Fruit fly (Drosophila melanogaster) whole organism, embryonic: Measurements from ENCODE around the gene ssp3.

Source experiments
- Awh ChIP-seq: fragments of 200-800 bp; sonication (Bioruptor generic); IDR thresholded peaks from 2 replicates; pipeline ENCODE4, ENCODE4 v1.3.6; 2022; ENCODE audit warnings: missing biosample characterization, missing genetic modification characterization
- BtbVII ChIP-seq: fragments of 200-800 bp; sonication (Bioruptor generic); optimal IDR thresholded peaks from 3 replicates; lab custom pipeline; 2017; ENCODE audit warnings: missing biosample characterization, mild to moderate bottlenecking, missing genetic modification characterization
- CG10209 ChIP-seq: fragments of 200-800 bp; sonication (Bioruptor generic); optimal IDR thresholded peaks from 3 replicates; lab custom pipeline; 2017; ENCODE audit warnings: missing biosample characterization, mild to moderate bottlenecking, missing genetic modification characterization, missing genetic modification reagents
- CG10543 ChIP-seq: fragments of 200-800 bp; sonication (Bioruptor generic); optimal IDR thresholded peaks from 3 replicates; lab custom pipeline; 2017; ENCODE audit warnings: missing biosample characterization, mild to moderate bottlenecking, missing genetic modification characterization, moderate library complexity
- CG13296 ChIP-seq: fragments of 200-800 bp; sonication (Bioruptor generic); optimal IDR thresholded peaks from 3 replicates; lab custom pipeline; 2018; ENCODE audit warnings: missing biosample characterization, mild to moderate bottlenecking, missing genetic modification characterization
- CG14014 ChIP-seq: fragments of 200-800 bp; sonication (Bioruptor generic); IDR thresholded peaks from 2 replicates; pipeline ENCODE4 v1.3.6; 2022; ENCODE audit warnings: missing biosample characterization, missing genetic modification characterization
- CG15073 ChIP-seq: fragments of 200-800 bp; sonication (Bioruptor generic); optimal IDR thresholded peaks from 2 replicates; lab custom pipeline; 2016; ENCODE audit warnings: missing biosample characterization, missing genetic modification characterization
- CG31365 ChIP-seq: fragments of 200-800 bp; sonication (Bioruptor generic); optimal IDR thresholded peaks from 2 replicates; lab custom pipeline; 2018; ENCODE audit warnings: missing biosample characterization, mild to moderate bottlenecking, missing genetic modification characterization
- CG32767 ChIP-seq: fragments of 200-800 bp; sonication (Bioruptor generic); IDR thresholded peaks from 2 replicates; pipeline ENCODE4 v1.3.6; 2022; ENCODE audit warnings: missing biosample characterization, missing genetic modification characterization
- CG32772 ChIP-seq: fragments of 200-800 bp; sonication (Bioruptor generic); IDR thresholded peaks from 2 replicates; pipeline ENCODE4 v1.3.6; 2022; ENCODE audit warnings: missing biosample characterization, missing genetic modification characterization
- CG6654 ChIP-seq: fragments of 200-800 bp; sonication (Bioruptor generic); optimal IDR thresholded peaks from 2 replicates; lab custom pipeline; 2017; ENCODE audit warnings: missing biosample characterization, mild to moderate bottlenecking, missing genetic modification characterization
- CG6813 ChIP-seq: fragments of 200-800 bp; sonication (Bioruptor generic); optimal IDR thresholded peaks from 2 replicates; lab custom pipeline; 2017; ENCODE audit warnings: missing biosample characterization, missing genetic modification characterization, mild to moderate bottlenecking, moderate library complexity, missing genetic modification reagents
- CG7357 ChIP-seq: fragments of 200-800 bp; sonication (Bioruptor generic); IDR thresholded peaks from 3 replicates; pipeline ENCODE4 v1.3.6; 2022; ENCODE audit warnings: missing biosample characterization, missing genetic modification characterization
- CG7745 ChIP-seq: fragments of 200-800 bp; sonication (Bioruptor generic); optimal IDR thresholded peaks from 2 replicates; lab custom pipeline; 2018; ENCODE audit warnings: missing biosample characterization, mild to moderate bottlenecking, missing genetic modification characterization, moderate library complexity
- CG7786 ChIP-seq: fragments of 200-800 bp; sonication (Bioruptor generic); optimal IDR thresholded peaks from 2 replicates; lab custom pipeline; 2016; ENCODE audit warnings: missing biosample characterization, missing genetic modification characterization
- CG8359 ChIP-seq: fragments of 200-800 bp; sonication (Bioruptor generic); optimal IDR thresholded peaks from 2 replicates; lab custom pipeline; 2017; ENCODE audit warnings: missing biosample characterization, mild to moderate bottlenecking, missing genetic modification characterization, borderline replicate concordance
- CG8388 ChIP-seq: fragments of 200-800 bp; sonication (Bioruptor generic); optimal IDR thresholded peaks from 2 replicates; lab custom pipeline; 2019; ENCODE audit warnings: missing biosample characterization, mild to moderate bottlenecking, missing genetic modification characterization, moderate library complexity
- CG9797 ChIP-seq: fragments of 200-800 bp; sonication (Bioruptor generic); optimal IDR thresholded peaks from 3 replicates; lab custom pipeline; 2018; ENCODE audit warnings: missing biosample characterization, mild to moderate bottlenecking, missing genetic modification characterization
- E2f2 ChIP-seq: fragments of 200-800 bp; sonication (Bioruptor generic); IDR thresholded peaks from 2 replicates; pipeline ENCODE4 v1.3.6; 2022; ENCODE audit warnings: missing biosample characterization, missing genetic modification characterization
- Ets65A ChIP-seq: fragments of 200-800 bp; sonication (Bioruptor generic); peaks from one replicate; lab custom pipeline; 2016; ENCODE audit warnings: missing biosample characterization, missing genetic modification characterization
- NC2β ChIP-seq: fragments of 200-800 bp; sonication (Bioruptor generic); optimal IDR thresholded peaks from 2 replicates; lab custom pipeline; 2016; ENCODE audit warnings: missing biosample characterization, missing genetic modification characterization
- NK7.1 ChIP-seq: fragments of 200-800 bp; sonication (Bioruptor generic); optimal IDR thresholded peaks from 3 replicates; lab custom pipeline; 2016; ENCODE audit warnings: missing biosample characterization, missing genetic modification characterization
- Nf-YB ChIP-seq: fragments of 200-800 bp; sonication (Bioruptor generic); optimal IDR thresholded peaks from 3 replicates; lab custom pipeline; 2019; ENCODE audit warnings: missing biosample characterization, mild to moderate bottlenecking, missing genetic modification characterization, moderate library complexity
- Nf-YC ChIP-seq: fragments of 200-800 bp; optimal IDR thresholded peaks from 3 replicates; lab custom pipeline; 2019; ENCODE audit warnings: missing biosample characterization, mild to moderate bottlenecking, missing genetic modification characterization, moderate library complexity
- cad ChIP-seq: fragments of >200 bp; optimal IDR thresholded peaks from 2 replicates; lab custom pipeline; 2017; ENCODE audit warnings: missing biosample characterization, missing genetic modification characterization
- cg ChIP-seq: fragments of 200-800 bp; sonication (Bioruptor generic); optimal IDR thresholded peaks from 3 replicates; lab custom pipeline; 2019; ENCODE audit warnings: missing biosample characterization, mild to moderate bottlenecking, missing genetic modification characterization, moderate library complexity
- crol ChIP-seq: fragments of 200-800 bp; sonication (Bioruptor generic); IDR thresholded peaks from 2 replicates; pipeline ENCODE4 v1.3.6; 2022; ENCODE audit warnings: missing biosample characterization, missing genetic modification characterization
- exex ChIP-seq: fragments of 200-800 bp; sonication (Bioruptor generic); optimal IDR thresholded peaks from 4 replicates; lab custom pipeline; 2018; ENCODE audit warnings: missing biosample characterization, mild to moderate bottlenecking, missing genetic modification characterization, moderate library complexity
- grn ChIP-seq: fragments of 200-800 bp; sonication (Bioruptor generic); optimal IDR thresholded peaks from 3 replicates; lab custom pipeline; 2017; ENCODE audit warnings: missing biosample characterization, missing genetic modification characterization
- gsb-n ChIP-seq: fragments of 200-800 bp; sonication (Bioruptor generic); optimal IDR thresholded peaks from 3 replicates; lab custom pipeline; 2018; ENCODE audit warnings: missing biosample characterization, mild to moderate bottlenecking, missing genetic modification characterization
- hth ChIP-seq: fragments of >200 bp; optimal IDR thresholded peaks from 2 replicates; lab custom pipeline; 2017; ENCODE audit warnings: inconsistent platforms
- maf-S ChIP-seq: fragments of 200-800 bp; sonication (Bioruptor generic); optimal IDR thresholded peaks from 2 replicates; lab custom pipeline; 2016; ENCODE audit warnings: missing biosample characterization, missing genetic modification characterization
- nom ChIP-seq: fragments of 200-800 bp; sonication (Bioruptor generic); optimal IDR thresholded peaks from 2 replicates; lab custom pipeline; 2017; ENCODE audit warnings: missing biosample characterization, missing genetic modification characterization, mild to moderate bottlenecking, moderate library complexity, missing genetic modification reagents
- otp ChIP-seq: fragments of 200-800 bp; sonication (Bioruptor generic); IDR thresholded peaks from 3 replicates; pipeline ENCODE4, ENCODE4 v1.3.6; 2022; ENCODE audit warnings: missing biosample characterization, missing genetic modification characterization
- prd ChIP-seq, 3 experiments: fragments of >200 bp in 2 of 3; fragments of 200-800 bp in 1 of 3; sonication (Bioruptor generic) in 1 of 3; optimal IDR thresholded peaks in 2 of 3; IDR thresholded peaks in 1 of 3; 2 replicates in 2 of 3; 3 replicates in 1 of 3; pipeline versions ENCODE4 v1.3.6 to Lab custom; 2017 to 2022; ENCODE audit warnings: missing biosample characterization in 1 of 3, missing genetic modification characterization in 1 of 3
- pum ChIP-seq: fragments of 200-800 bp; sonication (Bioruptor generic); optimal IDR thresholded peaks from 2 replicates; lab custom pipeline; 2016; ENCODE audit warnings: missing biosample characterization, missing genetic modification characterization
- seq ChIP-seq: fragments of 200-800 bp; sonication (Bioruptor generic); IDR thresholded peaks from 2 replicates; pipeline ENCODE4 v1.3.6; 2022; ENCODE audit warnings: missing biosample characterization, missing genetic modification characterization
- sima ChIP-seq: fragments of 200-800 bp; sonication (Bioruptor generic); optimal IDR thresholded peaks from 2 replicates; lab custom pipeline; 2016; ENCODE audit warnings: missing biosample characterization, missing genetic modification characterization
- sna ChIP-seq: fragments of 200-800 bp; sonication (Bioruptor generic); IDR thresholded peaks from 2 replicates; pipeline ENCODE4 v1.3.6; 2022; ENCODE audit warnings: missing biosample characterization, missing genetic modification characterization; ENCODE audit not compliant: partially characterized antibody
- tll ChIP-seq, 2 experiments: fragments of 200-800 bp in 1 of 2; fragments of >200 bp in 1 of 2; sonication (Bioruptor generic) in 1 of 2; optimal IDR thresholded peaks; 2 replicates each; lab custom pipeline; 2017 to 2019; ENCODE audit warnings: missing biosample characterization in 2 of 2, missing genetic modification characterization in 2 of 2, mild to moderate bottlenecking in 1 of 2, moderate library complexity in 1 of 2
- wor ChIP-seq: fragments of 200-800 bp; sonication (Bioruptor generic); IDR thresholded peaks from 2 replicates; pipeline ENCODE4 v1.3.6; 2022; ENCODE audit warnings: missing biosample characterization, missing genetic modification characterization

The ssp3 gene

DNA sequence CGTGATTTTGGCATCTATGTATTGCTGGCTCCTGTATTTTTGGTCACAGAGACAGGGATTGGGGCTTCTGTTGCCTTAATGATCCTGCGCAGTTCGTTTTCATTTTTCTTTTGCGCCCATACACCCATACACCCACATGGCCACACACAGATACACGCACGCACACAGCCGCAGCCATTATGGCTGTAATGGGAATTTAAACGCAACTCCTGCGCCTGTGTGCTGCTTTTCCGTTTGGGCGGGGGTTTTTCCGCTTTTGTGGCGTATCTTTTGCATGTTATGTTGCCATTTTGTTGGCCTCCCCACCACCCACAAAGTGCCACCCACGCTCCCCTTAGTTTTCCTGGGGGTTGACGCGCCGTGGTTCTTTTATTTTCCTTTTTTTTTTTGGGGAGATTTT, 75.9 kb downstream of the ssp3 start (continued):
- TF ChIP-seq CG15073 (GFP tag; lab: Kevin White, UChicago) (no peak), Nf-YB (GFP tag; lab: Kevin White, UChicago) (peak; percentile 68), pum (GFP tag; lab: Kevin White, UChicago) (no peak), otp (GFP tag; lab: Robert Waterston, UW) (no peak), CG10543 (GFP tag; lab: Kevin White, UChicago) (no peak), CG6813 (GFP tag; lab: Kevin White, UChicago) (no peak), CG7745 (tag; lab: Kevin White, UChicago) (no peak), Ets65A (GFP tag; lab: Kevin White, UChicago) (peak; percentile 28), CG8359 (GFP tag; lab: Kevin White, UChicago) (no peak), CG10209 (GFP tag; lab: Kevin White, UChicago) (no peak), BtbVII (GFP tag; lab: Kevin White, UChicago) (no peak), sna (GFP tag; lab: Robert Waterston, UW) (no peak), tll (GFP tag; optimal IDR thresholded peaks at IDR 0.05; lab: Kevin White, UChicago) (no peak), CG14014 (GFP tag; lab: Robert Waterston, UW) (no peak), CG9797 (GFP tag; lab: Kevin White, UChicago) (no peak), Awh (no peak), Nf-YC (tag; lab: Kevin White, UChicago) (peak; percentile 89), CG7786 (no peak), cg (GFP tag; lab: Kevin White, UChicago) (peak; percentile 70), maf-S (GFP tag; lab: Kevin White, UChicago) (no peak), sima (GFP tag; lab: Kevin White, UChicago) (no peak), exex (tag; lab: Kevin White, UChicago) (peak; percentile 12), CG7357 (GFP tag; lab: Robert Waterston, UW) (no peak), NK7.1 (GFP tag; lab: Kevin White, UChicago) (no peak), CG31365 (tag; lab: Kevin White, UChicago) (no peak)

DNA sequence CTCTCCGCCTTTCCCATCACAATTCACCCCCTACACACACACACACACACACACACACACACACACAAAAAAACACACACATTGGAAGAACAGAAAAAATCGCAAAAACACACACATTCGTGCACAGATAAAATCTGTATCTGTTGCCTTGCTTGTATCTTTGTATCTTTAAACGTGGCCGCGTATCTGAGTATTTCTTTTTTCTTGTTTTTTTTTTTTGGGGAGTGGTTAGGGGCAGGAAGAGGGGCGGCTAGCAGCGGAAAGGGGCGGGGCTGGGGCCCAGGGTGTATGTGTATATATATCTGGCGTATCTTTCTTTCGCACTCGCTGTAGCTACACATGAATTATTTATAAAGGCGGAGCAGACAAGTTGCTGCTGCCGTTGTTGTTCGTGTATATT, 77.2 kb downstream of the ssp3 start:
- TF ChIP-seq gsb-n (tag; lab: Kevin White, UChicago) (no peak), CG32767 (GFP tag; lab: Robert Waterston, UW) (peak; percentile 63; the same call in 1 of the 2 replicates), prd (optimal IDR thresholded peaks at IDR 0.05; lab: Kevin White, UChicago) (no peak), prd (GFP tag; IDR thresholded peaks at IDR 0.05; lab: Robert Waterston, UW) (no peak), NC2β (GFP tag; lab: Kevin White, UChicago) (no peak), E2f2 (no peak), grn (GFP tag; lab: Kevin White, UChicago) (peak; percentile 38), cg (GFP tag; lab: Kevin White, UChicago) (peak; percentile 36), seq (0 out of 2 replicates have a peak, but pooled peaks have one; percentile 8), wor (no peak), nom (GFP tag; lab: Kevin White, UChicago) (peak; percentile 5), Nf-YC (tag; lab: Kevin White, UChicago) (peak; percentile 52), hth (lab: Kevin White, UChicago) (no peak), cad (GFP tag; lab: Kevin White, UChicago) (no peak), Nf-YB (GFP tag; lab: Kevin White, UChicago) (peak; percentile 68), CG13296 (GFP tag; lab: Kevin White, UChicago) (no peak), crol (GFP tag; lab: Robert Waterston, UW) (peak; percentile 75), CG6654 (no peak), CG32772 (peak; percentile 75), CG8388 (GFP tag; lab: Kevin White, UChicago) (no peak)
